Fruit fly (Drosophila melanogaster) whole organism, embryonic: ENCODE data around the gene CG42809.
A peak's percentile ranks its signal among the peaks of the same experiment; 100 is the strongest.

ENCODE experiments used
- Atf-2 ChIP-seq: fragments of 200-800 bp; sonication (Bioruptor generic); optimal IDR thresholded peaks from 2 replicates; lab custom pipeline; 2016; ENCODE audit warnings: missing biosample characterization, missing genetic modification characterization
- C15 ChIP-seq: fragments of 200-800 bp; sonication (Bioruptor generic); IDR thresholded peaks from 3 replicates; pipeline ENCODE4 v1.3.6; 2022; ENCODE audit warnings: missing biosample characterization, missing genetic modification characterization
- CG10959 ChIP-seq: fragments of 200-800 bp; sonication (Bioruptor generic); IDR thresholded peaks from 2 replicates; pipeline ENCODE4 v1.3.6; 2022; ENCODE audit warnings: missing biosample characterization, missing genetic modification characterization
- CG11560 ChIP-seq: fragments of 200-800 bp; sonication (Bioruptor generic); IDR thresholded peaks from 3 replicates; pipeline ENCODE4 v1.3.6; 2022; ENCODE audit warnings: missing biosample characterization, missing genetic modification characterization
- CG16813 ChIP-seq: fragments of 200-800 bp; sonication (Bioruptor generic); IDR thresholded peaks from 3 replicates; pipeline ENCODE4 v1.3.6; 2022; ENCODE audit warnings: missing biosample characterization, missing genetic modification characterization; ENCODE audit not compliant: partially characterized antibody
- CG17802 ChIP-seq: fragments of 200-800 bp; sonication (Bioruptor generic); optimal IDR thresholded peaks from 2 replicates; lab custom pipeline; 2018; ENCODE audit warnings: missing biosample characterization, mild to moderate bottlenecking, missing genetic modification characterization, moderate library complexity
- CG2199 ChIP-seq: fragments of 200-800 bp; sonication (Bioruptor generic); IDR thresholded peaks from 3 replicates; pipeline ENCODE4 v1.3.6; 2022; ENCODE audit warnings: missing biosample characterization, missing genetic modification characterization
- CG30431 ChIP-seq: fragments of 200-800 bp; sonication (Bioruptor generic); optimal IDR thresholded peaks from 2 replicates; lab custom pipeline; 2017; ENCODE audit warnings: missing biosample characterization, missing genetic modification characterization
- CG42726 ChIP-seq: fragments of 200-800 bp; sonication (Bioruptor generic); IDR thresholded peaks from 2 replicates; pipeline ENCODE4 v1.3.6; 2022; ENCODE audit warnings: missing biosample characterization, missing genetic modification characterization; ENCODE audit not compliant: partially characterized antibody
- CG4282 ChIP-seq: fragments of 200-800 bp; sonication (Bioruptor generic); optimal IDR thresholded peaks from 2 replicates; lab custom pipeline; 2016; ENCODE audit warnings: missing biosample characterization, missing genetic modification characterization
- CG4328 ChIP-seq: fragments of 200-800 bp; sonication (Bioruptor generic); optimal IDR thresholded peaks from 3 replicates; lab custom pipeline; 2017; ENCODE audit warnings: missing biosample characterization, missing genetic modification reagents, missing genetic modification characterization
- CG4820 ChIP-seq: fragments of 200-800 bp; sonication (Bioruptor generic); optimal IDR thresholded peaks from 3 replicates; lab custom pipeline; 2016; ENCODE audit warnings: missing biosample characterization, missing genetic modification characterization
- CG6791 ChIP-seq: fragments of 200-800 bp; sonication (Bioruptor generic); IDR thresholded peaks from 3 replicates; pipeline ENCODE4 v1.3.6; 2022; ENCODE audit warnings: missing biosample characterization, missing genetic modification characterization; ENCODE audit not compliant: partially characterized antibody
- CG9727 ChIP-seq: fragments of 200-800 bp; sonication (Bioruptor generic); optimal IDR thresholded peaks from 3 replicates; lab custom pipeline; 2017; ENCODE audit warnings: missing biosample characterization, mild to moderate bottlenecking, missing genetic modification characterization
- CTCF ChIP-seq: fragments of 200-800 bp; sonication (Bioruptor generic); optimal IDR thresholded peaks from 2 replicates; lab custom pipeline; 2017; ENCODE audit warnings: missing biosample characterization, mild to moderate bottlenecking, missing genetic modification characterization, moderate library complexity
- Chrac-16 ChIP-seq: fragments of 200-800 bp; sonication (Bioruptor generic); optimal IDR thresholded peaks from 3 replicates; lab custom pipeline; 2016; ENCODE audit warnings: missing biosample characterization, missing genetic modification characterization
- CkIIα-i1 ChIP-seq: fragments of 200-800 bp; sonication (Bioruptor generic); IDR thresholded peaks from 2 replicates; pipeline ENCODE4 v1.3.6; 2022; ENCODE audit warnings: missing biosample characterization, missing genetic modification characterization
- Dip2 ChIP-seq: fragments of 200-800 bp; sonication (Bioruptor generic); IDR thresholded peaks from 2 replicates; pipeline ENCODE4 v1.3.6; 2022; ENCODE audit warnings: missing biosample characterization, missing genetic modification characterization
- Ets65A ChIP-seq: fragments of 200-800 bp; sonication (Bioruptor generic); peaks from one replicate; lab custom pipeline; 2016; ENCODE audit warnings: missing biosample characterization, missing genetic modification characterization
- Ets97D ChIP-seq: fragments of 200-800 bp; sonication (Bioruptor generic); optimal IDR thresholded peaks from 3 replicates; lab custom pipeline; 2016; ENCODE audit warnings: missing biosample characterization, missing genetic modification characterization
- Gug ChIP-seq: fragments of 200-800 bp; sonication (Bioruptor generic); IDR thresholded peaks from 4 replicates; pipeline ENCODE4 v1.3.6; 2022; ENCODE audit warnings: missing biosample characterization, missing genetic modification characterization
- HLH4C ChIP-seq: fragments of 200-800 bp; sonication (Bioruptor generic); IDR thresholded peaks from 3 replicates; pipeline ENCODE4 v1.3.6; 2022; ENCODE audit warnings: missing biosample characterization, missing genetic modification characterization; ENCODE audit not compliant: partially characterized antibody
- Hr51 ChIP-seq, 2 experiments: fragments of 200-800 bp; sonication (Bioruptor generic); optimal IDR thresholded peaks; 2 replicates in 1 of 2; 3 replicates in 1 of 2; lab custom pipeline; 2016 to 2018; ENCODE audit warnings: missing biosample characterization in 2 of 2, missing genetic modification characterization in 2 of 2, mild to moderate bottlenecking in 1 of 2, moderate library complexity in 1 of 2
- Jarid2 ChIP-seq: fragments of 200-800 bp; sonication (Bioruptor generic); optimal IDR thresholded peaks from 3 replicates; lab custom pipeline; 2017; ENCODE audit warnings: mild to moderate bottlenecking, missing biosample characterization, missing genetic modification reagents, missing genetic modification characterization
- Kr ChIP-seq: fragments of 200-800 bp; sonication (Bioruptor generic); optimal IDR thresholded peaks from 2 replicates; lab custom pipeline; 2017; ENCODE audit warnings: missing biosample characterization, mild to moderate bottlenecking, missing genetic modification characterization
- NK7.1 ChIP-seq: fragments of 200-800 bp; sonication (Bioruptor generic); optimal IDR thresholded peaks from 3 replicates; lab custom pipeline; 2016; ENCODE audit warnings: missing biosample characterization, missing genetic modification characterization
- TFAM ChIP-seq: fragments of 200-800 bp; sonication (Bioruptor generic); optimal IDR thresholded peaks from 2 replicates; lab custom pipeline; 2017; ENCODE audit warnings: missing biosample characterization, missing genetic modification characterization, inconsistent platforms
- Xbp1 ChIP-seq: fragments of 200-800 bp; sonication (Bioruptor generic); optimal IDR thresholded peaks from 3 replicates; lab custom pipeline; 2016; ENCODE audit warnings: missing biosample characterization, mild to moderate bottlenecking, missing genetic modification characterization
- amos ChIP-seq: fragments of 200-800 bp; sonication (Bioruptor generic); IDR thresholded peaks from 2 replicates; pipeline ENCODE4 v1.3.6; 2022; ENCODE audit warnings: missing biosample characterization, missing genetic modification characterization; ENCODE audit not compliant: partially characterized antibody
- dmrt11E ChIP-seq: fragments of 200-800 bp; sonication (Bioruptor generic); optimal IDR thresholded peaks from 3 replicates; lab custom pipeline; 2018; ENCODE audit warnings: missing biosample characterization, mild to moderate bottlenecking, missing genetic modification characterization, moderate library complexity
- esg ChIP-seq: fragments of 200-800 bp; sonication (Bioruptor generic); conservative IDR thresholded peaks from 2 replicates; pipeline ENCODE4 v1.3.6; 2022; ENCODE audit warnings: missing biosample characterization, missing genetic modification characterization
- gcm2 ChIP-seq: fragments of 200-800 bp; sonication (Bioruptor generic); optimal IDR thresholded peaks from 2 replicates; lab custom pipeline; 2016; ENCODE audit warnings: missing biosample characterization, missing genetic modification characterization
- gfzf ChIP-seq: fragments of 200-800 bp; sonication (Bioruptor generic); optimal IDR thresholded peaks from 2 replicates; lab custom pipeline; 2016; ENCODE audit warnings: missing biosample characterization, mild to moderate bottlenecking, missing genetic modification characterization, moderate library complexity
- h ChIP-seq: fragments of >200 bp; optimal IDR thresholded peaks from 2 replicates; lab custom pipeline; 2017
- hb ChIP-seq: fragments of 200-800 bp; sonication (Bioruptor generic); IDR thresholded peaks from 3 replicates; pipeline ENCODE4 v1.3.6; 2022; ENCODE audit warnings: missing biosample characterization, missing genetic modification characterization; ENCODE audit not compliant: partially characterized antibody
- inv ChIP-seq: fragments of 200-800 bp; sonication (Bioruptor generic); IDR thresholded peaks from 2 replicates; pipeline ENCODE4 v1.3.6; 2022; ENCODE audit warnings: missing biosample characterization, missing genetic modification characterization; ENCODE audit not compliant: partially characterized antibody
- kah ChIP-seq: fragments of 200-800 bp; sonication (Bioruptor generic); optimal IDR thresholded peaks from 2 replicates; lab custom pipeline; 2018; ENCODE audit warnings: missing biosample characterization, mild to moderate bottlenecking, missing genetic modification characterization
- knrl ChIP-seq: fragments of 200-800 bp; sonication (Bioruptor generic); IDR thresholded peaks from 3 replicates; pipeline ENCODE4 v1.3.6; 2022; ENCODE audit warnings: missing biosample characterization, missing genetic modification characterization; ENCODE audit not compliant: partially characterized antibody
- stwl ChIP-seq: fragments of 200-800 bp; sonication (Bioruptor generic); optimal IDR thresholded peaks from 3 replicates; lab custom pipeline; 2018; ENCODE audit warnings: missing biosample characterization, mild to moderate bottlenecking, missing genetic modification characterization, moderate library complexity
- tap ChIP-seq: fragments of 200-800 bp; optimal IDR thresholded peaks from 3 replicates; lab custom pipeline; 2019; ENCODE audit warnings: missing biosample characterization, mild to moderate bottlenecking, missing genetic modification characterization, moderate library complexity
- ttk ChIP-seq: fragments of 200-800 bp; sonication (Bioruptor generic); IDR thresholded peaks from 2 replicates; pipeline ENCODE4 v2.1.2; 2022; ENCODE audit warnings: missing biosample characterization, missing genetic modification characterization
- tx ChIP-seq: fragments of 200-800 bp; sonication (Bioruptor generic); optimal IDR thresholded peaks from 2 replicates; lab custom pipeline; 2016; ENCODE audit warnings: missing biosample characterization, missing genetic modification characterization
- wor ChIP-seq: fragments of 200-800 bp; sonication (Bioruptor generic); IDR thresholded peaks from 2 replicates; pipeline ENCODE4 v1.3.6; 2022; ENCODE audit warnings: missing biosample characterization, missing genetic modification characterization

CG42809 gene

DNA sequence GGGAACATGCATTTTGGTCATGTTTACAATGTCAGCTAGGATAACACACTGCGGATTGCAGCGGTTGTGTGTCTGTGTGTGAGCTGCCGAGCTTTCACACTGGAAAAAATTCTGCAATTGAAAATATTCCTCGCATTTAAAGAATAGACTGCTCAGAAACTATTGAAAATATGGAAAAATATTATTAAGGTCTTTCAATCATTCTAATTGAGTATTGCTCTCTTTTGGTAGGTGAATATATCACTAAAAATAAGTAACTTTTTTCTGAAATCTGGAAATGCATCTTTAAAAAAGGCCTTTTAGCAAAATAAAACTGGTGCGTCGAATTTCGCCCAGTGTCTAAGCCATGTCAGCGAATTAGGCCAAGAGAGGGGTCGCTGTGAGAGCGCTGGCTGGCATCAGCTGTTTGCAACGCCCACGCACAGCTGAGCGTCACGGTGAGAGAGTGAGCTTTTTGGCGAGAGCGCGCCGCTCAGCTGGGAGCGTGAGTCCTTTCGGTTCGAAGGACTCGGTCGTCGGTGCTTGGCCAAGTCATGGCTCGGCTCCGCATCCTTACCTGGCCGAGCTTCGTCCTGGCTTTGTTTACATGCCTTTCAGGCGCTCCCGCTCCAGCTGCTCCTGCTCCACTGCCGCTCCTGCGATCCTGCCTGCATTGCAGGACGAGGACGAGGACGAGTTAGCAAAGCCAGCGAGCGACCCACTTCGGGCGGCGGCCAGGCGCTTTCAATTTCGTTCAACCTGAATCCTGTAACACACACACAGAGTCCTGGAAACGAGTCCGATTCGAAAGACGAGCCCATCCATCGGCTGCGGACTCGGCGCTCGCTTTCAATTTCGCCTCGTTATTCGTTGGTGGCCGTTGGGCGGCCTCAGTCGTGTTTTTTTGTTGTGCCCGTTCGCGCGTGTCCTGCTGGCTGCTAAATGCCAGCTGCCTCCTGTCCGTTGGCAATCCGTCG is 3.9 kb downstream of the CG42809 start, which contains the start of gene CG46308 (continued):
- peak; percentile 32 for TF ChIP-seq CG9727 (GFP tag; lab: Kevin White, UChicago)
- TF ChIP-seq Jarid2 (GFP tag; lab: Kevin White, UChicago), result no peak
- TF ChIP-seq h, result no peak
- no peak for TF ChIP-seq kah (GFP tag; lab: Kevin White, UChicago)
- no peak for TF ChIP-seq Chrac-16 (GFP tag; lab: Kevin White, UChicago)
- TF ChIP-seq CG4282, result no peak
- no peak for TF ChIP-seq C15
- no peak for TF ChIP-seq tap (tag; lab: Kevin White, UChicago)
- TF ChIP-seq Gug (GFP tag; lab: Robert Waterston, UW), result no peak
- peak in 1 of 2 experiments; percentile 58 for TF ChIP-seq Hr51 (GFP tag; optimal IDR thresholded peaks at IDR 0.05; lab: Kevin White, UChicago)
- TF ChIP-seq, all 482 proteins: peak for 73

- no peak for TF ChIP-seq dmrt11E
- no peak for TF ChIP-seq CG30431 (GFP tag; lab: Kevin White, UChicago)
- TF ChIP-seq Kr, result no peak
- TF ChIP-seq CTCF, result peak; percentile 61
- no peak for TF ChIP-seq esg
- TF ChIP-seq Ets65A (GFP tag; lab: Kevin White, UChicago), result peak; percentile 76
- no peak for TF ChIP-seq CG17802 (tag; lab: Kevin White, UChicago)
- 0 out of 2 replicates have a peak, but pooled peaks have one; percentile 16 for TF ChIP-seq CG10959 (GFP tag; lab: Robert Waterston, UW)
- no peak for TF ChIP-seq NK7.1 (GFP tag; lab: Kevin White, UChicago)
- TF ChIP-seq CG11560 (tag; lab: Robert Waterston, UW), result no peak
Observed at dm6 chr2L:13475254-13475653, 18.0 kb downstream of the CG42809 start.

dm6 chr2L:13482258-13482657 is 25.0 kb downstream of the CG42809 start:
- 0 out of 2 replicates have a peak, but pooled peaks have one; percentile 15 for TF ChIP-seq ttk (GFP tag; lab: Robert Waterston, UW)
- no peak for TF ChIP-seq TFAM (GFP tag; lab: Kevin White, UChicago)
- TF ChIP-seq tx (GFP tag; lab: Kevin White, UChicago), result no peak
- TF ChIP-seq CG4328, result no peak
- no peak for TF ChIP-seq wor

- TF ChIP-seq gcm2 (GFP tag; lab: Kevin White, UChicago) (no peak), Ets65A (GFP tag; lab: Kevin White, UChicago) (peak; percentile 69)
Observed at dm6 chr2L:13497915-13498314, 40.6 kb downstream of the CG42809 start.

dm6 chr2L:13500416-13500815 is 43.1 kb downstream of the CG42809 start:
- TF ChIP-seq stwl (tag; lab: Kevin White, UChicago) (peak; percentile 42), Ets97D (GFP tag; lab: Kevin White, UChicago) (no peak), HLH4C (GFP tag; lab: Robert Waterston, UW) (no peak), CG42726 (GFP tag; lab: Robert Waterston, UW) (peak; percentile 80), knrl (peak; percentile 43; the same call in 1 of the 3 replicates), CG6791 (GFP tag; lab: Robert Waterston, UW) (peak; percentile 59; the same call in 1 of the 3 replicates), amos (peak; percentile 70), Dip2 (peak; percentile 92), CG16813 (GFP tag; lab: Robert Waterston, UW) (peak; percentile 64), inv (GFP tag; lab: Robert Waterston, UW) (0 out of 2 replicates have a peak, but pooled peaks have one; percentile 12), gfzf (no peak), Atf-2 (GFP tag; lab: Kevin White, UChicago) (no peak), Xbp1 (GFP tag; lab: Kevin White, UChicago) (peak; percentile 13), CG4820 (GFP tag; lab: Kevin White, UChicago) (no peak), CG2199 (GFP tag; lab: Robert Waterston, UW) (peak; percentile 80; the same call in 2 of the 3 replicates), hb (GFP tag; lab: Robert Waterston, UW) (peak; percentile 53; the same call in 1 of the 3 replicates), CkIIα-i1 (GFP tag; lab: Robert Waterston, UW) (no peak), CTCF (peak; percentile 92)
